Fruit fly (Drosophila melanogaster): ENCODE measurements around the gene hdly.

hdly gene

DNA sequence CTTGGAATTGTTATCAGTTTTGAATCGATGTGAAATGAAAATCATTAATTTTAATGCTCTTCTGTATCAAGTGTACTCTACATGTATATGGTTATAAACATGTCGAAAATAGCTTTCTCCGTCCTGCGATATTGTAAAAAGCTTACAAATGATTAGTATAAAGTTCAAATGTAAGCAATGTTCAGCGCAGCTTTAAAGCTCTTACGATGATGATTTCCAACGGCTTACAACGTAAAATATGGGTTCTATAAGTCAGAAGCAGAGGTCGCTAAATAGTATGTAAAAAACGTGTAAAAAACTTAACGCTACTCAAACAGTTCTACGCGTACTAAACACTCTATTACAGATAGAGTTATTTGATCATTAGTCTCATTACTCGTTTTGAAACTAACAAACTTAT, 5.5 kb upstream of the hdly start:
- TF ChIP-seq h (optimal IDR thresholded peaks at IDR 0.05) (no peak), psq (optimal IDR thresholded peaks at IDR 0.05) (no peak), Sin3A (optimal IDR thresholded peaks at IDR 0.05) (no peak), insv (optimal IDR thresholded peaks at IDR 0.05) (no peak), ttk (optimal IDR thresholded peaks at IDR 0.05) (no peak), Myc (optimal IDR thresholded peaks at IDR 0.05) (no peak)

DNA sequence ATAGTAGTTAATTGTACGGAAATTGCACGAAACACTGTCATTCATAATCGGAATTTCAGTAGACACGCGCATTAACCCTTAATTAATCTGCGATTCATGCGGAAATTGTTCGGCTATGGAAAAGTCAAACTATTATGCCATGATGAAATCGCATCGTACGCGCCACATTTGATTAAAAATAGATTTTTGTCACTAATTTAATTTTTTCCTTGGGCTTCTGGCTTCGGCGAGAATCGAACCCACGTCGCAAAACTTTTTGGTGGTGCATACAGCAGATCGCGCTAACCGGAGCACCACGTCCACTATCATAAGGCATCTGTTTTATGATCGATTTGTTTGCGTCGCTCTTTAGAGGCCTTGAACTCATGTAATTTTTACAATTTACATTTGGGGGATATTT, 1.4 kb upstream of the hdly start:
- TF ChIP-seq Myc (optimal IDR thresholded peaks at IDR 0.05) (no peak), psq (optimal IDR thresholded peaks at IDR 0.05) (no peak)

DNA sequence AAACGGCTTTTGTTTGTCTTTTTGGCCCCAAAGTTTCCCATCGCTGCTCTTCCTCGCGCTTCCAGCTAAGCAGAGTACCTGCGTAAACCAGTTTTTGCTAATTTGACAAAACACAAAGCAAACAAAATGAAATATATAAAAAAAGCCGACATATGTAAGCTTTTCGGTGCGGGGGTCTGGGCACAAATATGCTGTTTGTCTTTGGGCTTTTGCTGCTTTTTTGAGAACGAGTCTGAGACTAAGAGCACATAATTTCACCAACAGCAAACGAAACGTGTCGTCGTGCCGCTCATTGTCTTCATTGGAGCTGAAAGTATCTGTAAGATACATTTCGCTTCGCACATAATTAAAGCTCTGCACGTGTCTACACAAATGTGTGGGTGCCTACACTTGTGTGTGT, 1.7 kb downstream of the hdly start:
- TF ChIP-seq psq (optimal IDR thresholded peaks at IDR 0.05) (no peak), ttk (optimal IDR thresholded peaks at IDR 0.05) (no peak), h (optimal IDR thresholded peaks at IDR 0.05) (no peak), Sin3A (optimal IDR thresholded peaks at IDR 0.05) (no peak)

DNA sequence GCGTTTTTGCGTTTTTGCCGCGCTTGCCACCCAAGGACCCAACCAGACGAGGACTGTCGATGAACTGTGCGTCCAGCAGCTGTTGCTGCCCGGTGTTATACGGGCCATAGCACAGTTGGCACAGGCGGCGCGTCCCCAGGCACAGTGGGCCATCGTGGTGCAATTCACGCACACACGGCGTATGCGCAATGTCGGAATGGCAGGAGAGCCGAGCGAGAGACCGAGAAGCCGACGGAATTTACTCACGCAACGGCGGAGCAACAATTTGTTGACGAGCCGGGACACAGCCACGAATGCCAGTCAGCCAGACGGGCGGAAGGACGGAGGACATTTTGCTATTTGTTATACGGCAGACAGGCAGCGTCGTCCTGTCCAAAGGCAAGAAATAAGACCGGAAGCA, 31.4 kb downstream of the hdly start, which contains the start of gene CG31191:
Gene CG31191, minus strand, starts transcription at position 68 of the 400 bp plus-strand sequence.
- no peak for TF ChIP-seq ttk (optimal IDR thresholded peaks at IDR 0.05)
- TF ChIP-seq Sin3A (optimal IDR thresholded peaks at IDR 0.05) = no peak
- TF ChIP-seq psq (optimal IDR thresholded peaks at IDR 0.05) = no peak
- TF ChIP-seq insv (optimal IDR thresholded peaks at IDR 0.05) = no peak
- no peak for TF ChIP-seq h (optimal IDR thresholded peaks at IDR 0.05)
- TF ChIP-seq Myc (optimal IDR thresholded peaks at IDR 0.05) = no peak

DNA sequence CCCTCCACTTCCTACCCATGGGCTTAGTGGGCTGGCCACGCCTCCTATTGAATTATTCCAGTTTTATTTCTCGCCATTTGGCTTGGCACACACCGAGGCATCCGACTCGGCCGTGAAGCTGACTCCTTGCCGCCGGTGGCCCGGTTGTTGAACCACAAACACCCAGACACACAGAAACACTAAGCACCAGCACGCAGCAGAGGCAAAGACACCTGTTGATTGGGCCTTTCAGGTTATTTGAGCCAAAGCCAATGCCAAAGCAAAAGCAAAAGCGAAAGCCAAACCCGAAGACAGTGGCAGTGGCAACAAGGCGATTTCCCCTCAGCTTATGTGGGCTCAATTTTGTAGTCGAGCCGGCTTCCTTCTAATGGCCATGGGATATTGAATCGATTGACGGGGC, 32.7 kb downstream of the hdly start:
- TF ChIP-seq h (optimal IDR thresholded peaks at IDR 0.05) (no peak), ttk (optimal IDR thresholded peaks at IDR 0.05) (no peak), Sin3A (optimal IDR thresholded peaks at IDR 0.05) (no peak), psq (optimal IDR thresholded peaks at IDR 0.05) (no peak), Myc (optimal IDR thresholded peaks at IDR 0.05) (no peak), insv (optimal IDR thresholded peaks at IDR 0.05) (no peak)

DNA sequence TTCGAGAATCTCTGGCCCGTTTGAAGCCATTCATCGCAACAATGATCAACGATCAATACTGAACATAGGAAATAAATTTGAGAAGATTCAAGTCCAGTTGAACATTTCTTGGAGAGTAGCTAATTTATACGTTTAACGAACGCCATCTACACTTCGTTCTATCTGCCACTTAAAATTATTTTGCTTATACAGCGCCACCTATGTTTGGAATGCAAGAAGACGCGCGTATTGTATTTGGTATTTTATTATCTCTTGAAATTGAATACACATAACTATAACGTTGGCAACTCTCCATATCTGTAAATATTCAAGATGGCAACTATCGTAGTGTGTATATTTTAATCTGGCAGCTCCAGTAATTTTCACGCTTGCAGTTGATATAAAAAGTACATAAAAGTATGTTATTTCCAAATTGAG, 33.9 kb downstream of the hdly start:
- TF ChIP-seq ttk (optimal IDR thresholded peaks at IDR 0.05) (no peak), h (optimal IDR thresholded peaks at IDR 0.05) (no peak), psq (optimal IDR thresholded peaks at IDR 0.05) (no peak), insv (optimal IDR thresholded peaks at IDR 0.05) (no peak)

DNA sequence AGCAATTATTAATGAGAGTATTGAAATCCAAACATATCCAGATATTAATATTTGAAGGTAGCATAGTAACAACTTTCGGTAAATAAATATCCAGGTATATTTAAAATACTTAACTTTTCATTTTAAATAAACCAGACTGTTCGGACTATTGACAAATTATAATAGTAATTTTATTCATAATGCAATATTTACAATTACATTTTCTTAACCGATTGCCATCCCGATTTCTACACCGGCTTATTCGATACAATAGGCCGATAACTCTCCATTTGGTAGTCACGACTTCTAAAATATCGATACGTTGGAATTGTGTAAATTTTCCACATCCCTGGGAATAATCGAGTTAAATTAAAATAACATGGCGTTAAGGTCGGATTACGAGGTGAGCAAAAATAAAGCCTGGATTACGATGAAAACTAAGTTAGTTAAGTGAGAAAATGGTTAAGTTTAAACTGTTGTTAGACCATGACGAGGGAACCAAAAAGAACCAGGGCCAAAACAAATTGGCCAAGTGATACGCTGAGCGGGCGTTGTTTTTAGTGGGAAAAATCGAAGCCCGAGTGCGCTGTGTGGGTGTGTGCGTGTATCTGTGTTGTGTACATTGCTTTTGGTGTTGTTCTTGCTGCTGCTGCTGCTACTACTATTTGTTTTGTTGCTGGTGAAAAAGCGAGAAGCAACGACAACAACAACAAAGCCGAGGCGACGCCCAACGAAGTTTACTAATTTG, 34.5 kb downstream of the hdly start, which contains the start of gene Atpalpha:
Gene Atpalpha, plus strand, starts transcription at position 267 of the 727 bp plus-strand sequence.
- TF ChIP-seq ttk (optimal IDR thresholded peaks at IDR 0.05) = no peak
- no peak for TF ChIP-seq Sin3A (optimal IDR thresholded peaks at IDR 0.05)
- no peak for TF ChIP-seq insv (optimal IDR thresholded peaks at IDR 0.05)

DNA sequence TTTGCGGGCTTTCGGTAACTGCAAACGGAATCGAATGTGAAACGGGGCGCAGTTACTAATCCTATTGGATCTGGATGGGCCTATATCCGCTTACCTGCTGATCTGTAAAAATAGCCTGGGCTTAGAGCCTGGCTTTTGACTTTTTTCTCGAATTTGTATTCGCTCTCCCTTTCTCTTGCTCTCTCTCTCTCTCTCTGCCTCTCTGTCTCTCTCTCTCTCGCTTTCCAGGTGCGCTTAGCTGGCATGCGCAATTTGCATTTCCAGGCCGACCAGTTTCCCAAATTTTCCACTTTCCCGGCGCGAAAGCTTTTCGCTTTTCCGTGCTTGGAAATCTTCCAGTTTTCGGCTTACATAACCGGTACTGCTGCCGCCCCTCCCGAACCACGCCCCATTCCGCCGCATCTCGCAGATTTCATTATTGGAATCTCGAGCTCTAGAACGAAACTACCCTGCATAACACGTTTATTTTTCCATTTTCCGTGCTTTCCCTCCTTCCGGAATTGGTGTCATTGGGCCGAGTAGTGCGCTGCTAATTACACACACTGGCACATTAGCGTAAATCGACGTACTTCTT, 35.2 kb downstream of the hdly start:
- no peak for TF ChIP-seq insv (optimal IDR thresholded peaks at IDR 0.05)
- no peak for TF ChIP-seq Sin3A (optimal IDR thresholded peaks at IDR 0.05)
- TF ChIP-seq ttk (optimal IDR thresholded peaks at IDR 0.05) = no peak
- no peak for TF ChIP-seq psq (optimal IDR thresholded peaks at IDR 0.05)
- TF ChIP-seq h (optimal IDR thresholded peaks at IDR 0.05) = no peak
- no peak for TF ChIP-seq Myc (optimal IDR thresholded peaks at IDR 0.05)

DNA sequence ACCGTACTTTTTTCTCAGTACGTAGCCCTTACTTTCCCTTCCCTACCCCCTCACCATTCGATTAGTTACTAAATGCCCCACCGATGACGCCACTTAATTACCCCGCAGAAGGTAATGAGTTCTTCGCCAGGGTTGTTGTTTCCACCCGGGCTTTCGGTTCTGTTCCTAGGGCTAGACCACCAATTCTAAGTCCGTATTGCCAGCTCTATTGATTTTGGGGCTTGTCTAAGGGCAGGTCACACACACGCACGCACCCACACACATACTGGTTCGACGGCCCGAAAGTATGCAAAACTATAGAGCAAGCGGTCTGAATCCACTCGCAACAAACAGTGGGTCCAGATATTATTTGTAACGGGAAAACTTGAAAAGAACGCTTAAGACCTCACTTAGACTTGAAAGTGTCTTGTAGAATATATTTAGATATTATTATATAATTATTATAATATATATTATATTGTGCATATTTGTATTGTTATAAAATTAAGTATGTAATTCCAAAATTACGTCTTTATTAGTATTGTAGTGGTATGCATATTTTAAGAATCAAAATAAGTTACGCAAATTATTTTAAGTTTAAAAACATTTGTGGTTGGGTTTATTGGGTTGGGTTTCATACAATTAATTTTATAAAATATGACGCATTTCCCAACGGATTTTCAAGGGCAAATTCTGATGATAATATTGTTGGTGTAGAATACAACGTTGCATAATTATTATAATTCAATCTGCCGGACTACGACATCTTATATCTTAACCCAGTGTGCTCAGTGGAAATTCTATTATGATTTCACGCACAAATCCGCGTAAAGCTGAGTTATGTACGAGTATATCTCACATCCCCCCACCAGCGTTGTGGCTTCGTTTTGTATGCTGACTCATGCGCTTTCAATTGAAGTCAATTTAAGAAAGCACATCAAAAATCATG, 35.9 kb downstream of the hdly start:
- TF ChIP-seq psq (optimal IDR thresholded peaks at IDR 0.05) (no peak), h (optimal IDR thresholded peaks at IDR 0.05) (no peak), insv (optimal IDR thresholded peaks at IDR 0.05) (no peak), Sin3A (optimal IDR thresholded peaks at IDR 0.05) (no peak), ttk (optimal IDR thresholded peaks at IDR 0.05) (no peak), Myc (optimal IDR thresholded peaks at IDR 0.05) (no peak)

DNA sequence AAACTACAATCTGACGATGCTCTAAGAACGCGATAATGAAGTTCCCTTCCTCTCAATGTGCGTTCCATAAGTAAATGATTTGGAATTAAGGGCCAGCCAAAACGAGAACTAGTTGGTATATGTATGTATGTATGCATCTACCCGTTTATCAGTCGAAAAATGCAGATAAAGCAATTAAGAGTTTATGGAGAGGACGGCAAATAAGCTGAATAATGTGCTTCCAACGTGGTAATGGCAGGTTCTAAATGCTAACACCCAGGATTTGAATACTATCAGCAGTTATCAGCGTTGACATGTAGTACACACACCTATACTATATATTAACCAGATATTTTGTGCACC, 36.6 kb downstream of the hdly start:
- TF ChIP-seq Sin3A (optimal IDR thresholded peaks at IDR 0.05) (no peak), insv (optimal IDR thresholded peaks at IDR 0.05) (no peak), h (optimal IDR thresholded peaks at IDR 0.05) (no peak), Myc (optimal IDR thresholded peaks at IDR 0.05) (no peak), ttk (optimal IDR thresholded peaks at IDR 0.05) (no peak)

DNA sequence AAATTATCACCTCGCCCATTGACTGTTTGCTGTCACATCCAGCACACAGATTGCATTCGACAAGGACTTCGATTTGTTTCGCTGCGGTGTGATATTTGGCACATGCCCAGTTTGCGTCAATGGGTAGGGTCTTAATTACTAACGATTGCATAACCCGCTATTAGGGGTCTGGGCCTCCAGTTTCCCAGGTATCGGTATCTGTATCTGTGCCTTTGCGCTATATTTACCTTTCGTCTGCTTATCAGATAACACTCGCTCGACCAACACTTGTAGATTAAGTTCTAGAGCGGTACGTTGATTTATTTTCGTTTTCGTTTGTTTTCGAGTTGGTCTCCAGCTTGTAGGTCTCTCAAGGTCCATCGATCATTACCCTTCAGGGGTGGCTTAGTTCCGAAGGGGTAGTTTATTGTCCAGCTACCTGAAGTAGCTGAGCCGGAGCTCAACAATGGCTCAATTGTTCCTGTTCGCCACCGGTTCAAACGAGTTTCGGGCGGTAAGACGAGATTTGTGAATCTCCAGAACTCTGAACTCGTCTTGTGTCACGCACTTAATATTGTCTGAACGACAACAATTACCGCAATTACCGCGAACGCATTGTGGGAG, 37.4 kb downstream of the hdly start:
- TF ChIP-seq ttk (optimal IDR thresholded peaks at IDR 0.05) (no peak), insv (optimal IDR thresholded peaks at IDR 0.05) (no peak), h (optimal IDR thresholded peaks at IDR 0.05) (no peak), Sin3A (optimal IDR thresholded peaks at IDR 0.05) (no peak), Myc (optimal IDR thresholded peaks at IDR 0.05) (no peak), psq (optimal IDR thresholded peaks at IDR 0.05) (no peak)

DNA sequence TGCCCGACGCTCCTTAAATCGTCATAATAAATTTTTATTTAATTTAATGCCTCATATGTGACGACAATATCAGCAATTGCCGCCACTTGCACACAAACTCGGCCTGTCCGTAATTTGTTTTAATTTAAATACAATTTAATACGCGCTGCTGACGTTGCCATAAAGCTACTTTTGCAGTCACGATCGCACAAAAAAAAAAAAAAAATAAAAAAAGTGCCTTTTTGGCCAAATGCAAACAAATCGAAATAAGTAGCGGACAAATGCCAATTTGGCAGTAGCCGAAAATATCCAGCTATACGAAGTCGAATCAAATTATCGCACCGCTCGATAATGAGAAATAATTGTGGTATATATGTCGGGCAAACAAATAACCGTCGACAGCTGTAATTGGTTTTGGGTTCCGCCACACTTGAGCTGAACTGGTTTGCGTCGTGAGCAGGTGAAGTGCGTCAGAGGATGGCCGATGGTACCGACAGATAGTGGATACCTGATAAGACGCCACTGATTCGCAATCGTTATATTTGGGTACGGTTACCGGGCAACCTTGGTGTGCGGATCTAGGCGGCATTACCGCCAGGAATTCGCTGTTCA, 38.4 kb downstream of the hdly start:
- TF ChIP-seq h (optimal IDR thresholded peaks at IDR 0.05) (no peak), psq (optimal IDR thresholded peaks at IDR 0.05) (no peak), Myc (optimal IDR thresholded peaks at IDR 0.05) (no peak), insv (optimal IDR thresholded peaks at IDR 0.05) (no peak), ttk (optimal IDR thresholded peaks at IDR 0.05) (no peak), Sin3A (optimal IDR thresholded peaks at IDR 0.05) (no peak)
